In genomic region chr2L:16597798-16598737, dm6 we compare ENCODE assay signal across 1 fruit fly cellular context.
TF ChIP-seq lines count a peak whose summit lies in the region.

No protein-coding gene starts in this region.

TF ChIP-seq in whole organism, embryonic, 481 proteins besides CTCF, POLR2A, EP300 and RAD21 (continued from another document and continues in another):
- TF ChIP-seq zen (tag; optimal IDR thresholded peaks at IDR 0.05; lab: Kevin White, UChicago) (peak; percentile 47), CHES-1-like (GFP tag; optimal IDR thresholded peaks at IDR 0.05; lab: Kevin White, UChicago) (no peak), CG10959 (GFP tag; IDR thresholded peaks at IDR 0.05; lab: Robert Waterston, UW) (peak; percentile 16; the same call in 1 of the 2 replicates), Stat92E (GFP tag; optimal IDR thresholded peaks at IDR 0.05; lab: Kevin White, UChicago) (peak in 1 of 3 experiments; percentile 6), CG15073 (GFP tag; optimal IDR thresholded peaks at IDR 0.05; lab: Kevin White, UChicago) (no peak), ftz-f1 (GFP tag; optimal IDR thresholded peaks at IDR 0.05; lab: Kevin White, UChicago) (no peak), ken (GFP tag; IDR thresholded peaks at IDR 0.05; lab: Robert Waterston, UW) (no peak), gsb (GFP tag; IDR thresholded peaks at IDR 0.05; lab: Robert Waterston, UW) (no peak), sr (GFP tag; IDR thresholded peaks at IDR 0.05; lab: Robert Waterston, UW) (no peak), CG11723 (GFP tag; optimal IDR thresholded peaks at IDR 0.05; lab: Kevin White, UChicago) (peak; percentile 41), wdn (GFP tag; IDR thresholded peaks at IDR 0.05; lab: Robert Waterston, UW) (no peak), dan (GFP tag; IDR thresholded peaks at IDR 0.05; lab: Robert Waterston, UW) (no peak), unc-4 (GFP tag; IDR thresholded peaks at IDR 0.05; lab: Robert Waterston, UW; ENCODE audit: partially characterized antibody) (no peak), bab2 (GFP tag; optimal IDR thresholded peaks at IDR 0.05; lab: Kevin White, UChicago) (peak; percentile 34), lmd (GFP tag; IDR thresholded peaks at IDR 0.05; lab: Robert Waterston, UW) (peak; percentile 52; the same call in 1 of the 2 replicates), nmo (GFP tag; optimal IDR thresholded peaks at IDR 0.05; lab: Kevin White, UChicago) (peak; percentile 81), BEAF-32 (GFP tag; optimal IDR thresholded peaks at IDR 0.05; lab: Kevin White, UChicago) (no peak), B-H1 (GFP tag; IDR thresholded peaks at IDR 0.05; lab: Robert Waterston, UW) (no peak), CG12219 (GFP tag; optimal IDR thresholded peaks at IDR 0.05; lab: Kevin White, UChicago) (peak; percentile 60), CG6689 (GFP tag; IDR thresholded peaks at IDR 0.05; lab: Robert Waterston, UW) (peak; percentile 47), CG14710 (tag; optimal IDR thresholded peaks at IDR 0.05; lab: Kevin White, UChicago) (peak; percentile 52), eve (GFP tag; optimal IDR thresholded peaks at IDR 0.05; lab: Kevin White, UChicago) (peak in 1 of 2 experiments; percentile 47), cg (GFP tag; optimal IDR thresholded peaks at IDR 0.05; lab: Kevin White, UChicago) (no peak), stwl (tag; optimal IDR thresholded peaks at IDR 0.05; lab: Kevin White, UChicago) (peak; percentile 64), Ada2b (GFP tag; IDR thresholded peaks at IDR 0.05; lab: Robert Waterston, UW) (peak; percentile 41; the same call in 1 of the 2 replicates), amos (GFP tag; IDR thresholded peaks at IDR 0.05; lab: Robert Waterston, UW; ENCODE audit: partially characterized antibody) (no peak), bigmax (GFP tag; optimal IDR thresholded peaks at IDR 0.05; lab: Kevin White, UChicago) (no peak), esg (GFP tag; conservative IDR thresholded peaks at IDR 0.05; lab: Robert Waterston, UW) (peak; percentile 40; the same call in 1 of the 2 replicates), Gsc (GFP tag; IDR thresholded peaks at IDR 0.05; lab: Robert Waterston, UW) (no peak), tgo (GFP tag; IDR thresholded peaks at IDR 0.05; lab: Robert Waterston, UW) (no peak; the same call in 2 of the 3 replicates), Fer3 (tag; optimal IDR thresholded peaks at IDR 0.05; lab: Kevin White, UChicago) (no peak), Side (GFP tag; optimal IDR thresholded peaks at IDR 0.05; lab: Kevin White, UChicago) (no peak), CG2129 (GFP tag; IDR thresholded peaks at IDR 0.05; lab: Robert Waterston, UW; ENCODE audit: partially characterized antibody) (no peak), NFAT (GFP tag; IDR thresholded peaks at IDR 0.05; lab: Robert Waterston, UW) (no peak), CG15269 (tag; optimal IDR thresholded peaks at IDR 0.05; lab: Kevin White, UChicago) (peak; percentile 54), CG15514 (GFP tag; optimal IDR thresholded peaks at IDR 0.05; lab: Kevin White, UChicago) (no peak), dmrt99B (tag; optimal IDR thresholded peaks at IDR 0.05; lab: Kevin White, UChicago) (peak; percentile 53), kni (GFP tag; optimal IDR thresholded peaks at IDR 0.05; lab: Kevin White, UChicago) (no peak), Hmr (GFP tag; optimal IDR thresholded peaks at IDR 0.05; lab: Kevin White, UChicago) (no peak), CG1792 (GFP tag; optimal IDR thresholded peaks at IDR 0.05; lab: Kevin White, UChicago) (no peak), CG2889 (GFP tag; IDR thresholded peaks at IDR 0.05; lab: Robert Waterston, UW) (no peak), CG5953 (GFP tag; IDR thresholded peaks at IDR 0.05; lab: Robert Waterston, UW) (no peak), klu (GFP tag; IDR thresholded peaks at IDR 0.05; lab: Robert Waterston, UW) (no peak), lilli (GFP tag; optimal IDR thresholded peaks at IDR 0.05; lab: Kevin White, UChicago) (peak; percentile 10), CG10274 (GFP tag; optimal IDR thresholded peaks at IDR 0.05; lab: Kevin White, UChicago) (no peak), CG32772 (GFP tag; IDR thresholded peaks at IDR 0.05; lab: Robert Waterston, UW) (peak; percentile 47; the same call in 1 of the 2 replicates), Hr51 (GFP tag; optimal IDR thresholded peaks at IDR 0.05; lab: Kevin White, UChicago) (peak in 1 of 2 experiments; percentile 52), dmrt11E (tag; optimal IDR thresholded peaks at IDR 0.05; lab: Kevin White, UChicago) (peak; percentile 81), vvl (GFP tag; IDR thresholded peaks at IDR 0.05; lab: Robert Waterston, UW) (peak; percentile 72), CG10366 (GFP tag; IDR thresholded peaks at IDR 0.05; lab: Robert Waterston, UW) (peak; percentile 45), CG17328 (GFP tag; IDR thresholded peaks at IDR 0.05; lab: Robert Waterston, UW) (peak; percentile 70), chm (GFP tag; IDR thresholded peaks at IDR 0.05; lab: Robert Waterston, UW) (no peak; the same call in 1 of the 2 replicates), cas (GFP tag; IDR thresholded peaks at IDR 0.05; lab: Robert Waterston, UW) (no peak), Elba2 (GFP tag; optimal IDR thresholded peaks at IDR 0.05; lab: Kevin White, UChicago) (no peak), CG7839 (tag; optimal IDR thresholded peaks at IDR 0.05; lab: Kevin White, UChicago) (peak; percentile 66), CG15479 (GFP tag; optimal IDR thresholded peaks at IDR 0.05; lab: Kevin White, UChicago) (no peak), CG7556 (GFP tag; optimal IDR thresholded peaks at IDR 0.05; lab: Kevin White, UChicago) (peak; percentile 42), dati (GFP tag; IDR thresholded peaks at IDR 0.05; lab: Robert Waterston, UW) (no peak), CG3163 (GFP tag; optimal IDR thresholded peaks at IDR 0.05; lab: Kevin White, UChicago) (peak; percentile 17), Mrtf (GFP tag; IDR thresholded peaks at IDR 0.05; lab: Robert Waterston, UW) (peak; percentile 64; the same call in 2 of the 3 replicates), ac (GFP tag; optimal IDR thresholded peaks at IDR 0.05; lab: Kevin White, UChicago) (peak; percentile 49), az2 (GFP tag; optimal IDR thresholded peaks at IDR 0.05; lab: Kevin White, UChicago) (peak; percentile 69), grn (GFP tag; optimal IDR thresholded peaks at IDR 0.05; lab: Kevin White, UChicago) (no peak), disco-r (GFP tag; optimal IDR thresholded peaks at IDR 0.05; lab: Kevin White, UChicago) (no peak), ham (GFP tag; IDR thresholded peaks at IDR 0.05; lab: Robert Waterston, UW) (no peak), twi (tag; optimal IDR thresholded peaks at IDR 0.05; lab: Kevin White, UChicago) (peak; percentile 52), Dek (tag; optimal IDR thresholded peaks at IDR 0.05; lab: Kevin White, UChicago) (no peak), CG17612 (GFP tag; IDR thresholded peaks at IDR 0.05; lab: Robert Waterston, UW) (no peak), cato (GFP tag; optimal IDR thresholded peaks at IDR 0.05; lab: Kevin White, UChicago; ENCODE audit: borderline replicate concordance) (peak; percentile 16), CG9932 (GFP tag; IDR thresholded peaks at IDR 0.05; lab: Robert Waterston, UW) (no peak), peb (GFP tag; IDR thresholded peaks at IDR 0.05; lab: Robert Waterston, UW) (no peak), Tbp (GFP tag; optimal IDR thresholded peaks at IDR 0.05; lab: Kevin White, UChicago) (no peak), CG3065 (GFP tag; optimal IDR thresholded peaks at IDR 0.05; lab: Kevin White, UChicago) (peak; percentile 18), CG12744 (GFP tag; optimal IDR thresholded peaks at IDR 0.05; lab: Kevin White, UChicago) (no peak), Asciz (GFP tag; optimal IDR thresholded peaks at IDR 0.05; lab: Kevin White, UChicago) (peak; percentile 11), Oaz (GFP tag; IDR thresholded peaks at IDR 0.05; lab: Robert Waterston, UW) (no peak), CG11093 (GFP tag; IDR thresholded peaks at IDR 0.05; lab: Robert Waterston, UW) (no peak), Adf1 (GFP tag; IDR thresholded peaks at IDR 0.05; lab: Robert Waterston, UW) (no peak), jing (GFP tag; optimal IDR thresholded peaks at IDR 0.05; lab: Kevin White, UChicago) (peak; percentile 28), CG10267 (tag; optimal IDR thresholded peaks at IDR 0.05; lab: Kevin White, UChicago) (peak; percentile 37), Ssrp (tag; optimal IDR thresholded peaks at IDR 0.05; lab: Kevin White, UChicago) (peak; percentile 72), h (optimal IDR thresholded peaks at IDR 0.05; lab: Kevin White, UChicago) (no peak), CG7963 (GFP tag; IDR thresholded peaks at IDR 0.05; lab: Robert Waterston, UW; ENCODE audit: partially characterized antibody) (no peak), CG31388 (GFP tag; optimal IDR thresholded peaks at IDR 0.05; lab: Kevin White, UChicago) (no peak), Sox100B (GFP tag; optimal IDR thresholded peaks at IDR 0.05; lab: Kevin White, UChicago) (peak; percentile 18), Eip74EF (GFP tag; optimal IDR thresholded peaks at IDR 0.05; lab: Kevin White, UChicago) (peak in 1 of 2 experiments; percentile 31), CG4730 (GFP tag; IDR thresholded peaks at IDR 0.05; lab: Robert Waterston, UW) (0 out of 2 replicates have a peak, but pooled peaks have one; percentile 19), Taf1 (GFP tag; IDR thresholded peaks at IDR 0.05; lab: Robert Waterston, UW) (no peak), cwo (GFP tag; optimal IDR thresholded peaks at IDR 0.05; lab: Kevin White, UChicago) (no peak), Max (GFP tag; optimal IDR thresholded peaks at IDR 0.05; lab: Kevin White, UChicago) (no peak), HLH54F (GFP tag; optimal IDR thresholded peaks at IDR 0.05; lab: Kevin White, UChicago) (no peak), bsh (GFP tag; optimal IDR thresholded peaks at IDR 0.05; lab: Kevin White, UChicago) (peak; percentile 92 to 95), nom (GFP tag; optimal IDR thresholded peaks at IDR 0.05; lab: Kevin White, UChicago) (peak; percentile 87), CG2199 (GFP tag; IDR thresholded peaks at IDR 0.05; lab: Robert Waterston, UW) (no peak), fd102C (GFP tag; optimal IDR thresholded peaks at IDR 0.05; lab: Kevin White, UChicago) (no peak), br (optimal IDR thresholded peaks at IDR 0.05; lab: Kevin White, UChicago) (no peak), phol (tag; optimal IDR thresholded peaks at IDR 0.05; lab: Kevin White, UChicago) (peak; percentile 68), Optix (GFP tag; IDR thresholded peaks at IDR 0.05; lab: Robert Waterston, UW) (no peak; the same call in 1 of the 3 replicates), chn (GFP tag; optimal IDR thresholded peaks at IDR 0.05; lab: Kevin White, UChicago) (peak; percentile 23), rib (GFP tag; IDR thresholded peaks at IDR 0.05; lab: Robert Waterston, UW) (no peak), CG6175 (GFP tag; IDR thresholded peaks at IDR 0.05; lab: Robert Waterston, UW) (no peak), CG14965 (GFP tag; optimal IDR thresholded peaks at IDR 0.05; lab: Kevin White, UChicago; ENCODE audit: borderline replicate concordance) (no peak), Xbp1 (GFP tag; optimal IDR thresholded peaks at IDR 0.05; lab: Kevin White, UChicago) (peak; percentile 63), wek (GFP tag; optimal IDR thresholded peaks at IDR 0.05; lab: Kevin White, UChicago) (no peak), Rx (GFP tag; IDR thresholded peaks at IDR 0.05; lab: Robert Waterston, UW) (no peak; the same call in none of the 2 replicates), lab (GFP tag; optimal IDR thresholded peaks at IDR 0.05; lab: Kevin White, UChicago) (no peak), CG8944 (GFP tag; optimal IDR thresholded peaks at IDR 0.05; lab: Kevin White, UChicago) (peak; percentile 66), H2.0 (GFP tag; IDR thresholded peaks at IDR 0.05; lab: Robert Waterston, UW) (peak; percentile 40; the same call in 1 of the 2 replicates), CG6791 (GFP tag; IDR thresholded peaks at IDR 0.05; lab: Robert Waterston, UW; ENCODE audit: partially characterized antibody) (no peak), fru (optimal IDR thresholded peaks at IDR 0.05; lab: Kevin White, UChicago) (no peak), CG8924 (tag; optimal IDR thresholded peaks at IDR 0.05; lab: Kevin White, UChicago) (peak; percentile 64), unpg (GFP tag; optimal IDR thresholded peaks at IDR 0.05; lab: Kevin White, UChicago) (peak; percentile 79), psq (GFP tag; optimal IDR thresholded peaks at IDR 0.05; lab: Kevin White, UChicago) (no peak), CG17568 (GFP tag; optimal IDR thresholded peaks at IDR 0.05; lab: Kevin White, UChicago) (peak; percentile 34), salm (tag; optimal IDR thresholded peaks at IDR 0.05; lab: Kevin White, UChicago) (peak; percentile 42), CG13894 (tag; optimal IDR thresholded peaks at IDR 0.05; lab: Kevin White, UChicago) (no peak), gfzf (GFP tag; optimal IDR thresholded peaks at IDR 0.05; lab: Kevin White, UChicago) (no peak), CG11456 (GFP tag; IDR thresholded peaks at IDR 0.05; lab: Robert Waterston, UW) (no peak), CG6272 (GFP tag; IDR thresholded peaks at IDR 0.05; lab: Robert Waterston, UW) (no peak), CG1024 (GFP tag; IDR thresholded peaks at IDR 0.05; lab: Robert Waterston, UW) (peak; percentile 33; the same call in 1 of the 2 replicates), Vsx1 (GFP tag; optimal IDR thresholded peaks at IDR 0.05; lab: Kevin White, UChicago) (peak; percentile 4), Sry-δ (GFP tag; optimal IDR thresholded peaks at IDR 0.05; lab: Kevin White, UChicago) (peak; percentile 7), CG11398 (GFP tag; optimal IDR thresholded peaks at IDR 0.05; lab: Kevin White, UChicago) (no peak), Hr39 (optimal IDR thresholded peaks at IDR 0.05; lab: Kevin White, UChicago) (no peak), bowl (GFP tag; IDR thresholded peaks at IDR 0.05; lab: Robert Waterston, UW) (0 out of 2 replicates have a peak, but pooled peaks have one; percentile 16), grau (tag; optimal IDR thresholded peaks at IDR 0.05; lab: Kevin White, UChicago) (peak; percentile 63), pum (GFP tag; optimal IDR thresholded peaks at IDR 0.05; lab: Kevin White, UChicago) (peak; percentile 42), fd96Cb (tag; optimal IDR thresholded peaks at IDR 0.05; lab: Kevin White, UChicago) (peak; percentile 51), Blimp-1 (GFP tag; optimal IDR thresholded peaks at IDR 0.05; lab: Kevin White, UChicago) (peak; percentile 77), chif (GFP tag; optimal IDR thresholded peaks at IDR 0.05; lab: Kevin White, UChicago) (peak; percentile 76 to 77), CG16815 (GFP tag; optimal IDR thresholded peaks at IDR 0.05; lab: Kevin White, UChicago) (peak; percentile 2), nau (GFP tag; optimal IDR thresholded peaks at IDR 0.05; lab: Kevin White, UChicago) (no peak), D (optimal IDR thresholded peaks at IDR 0.05; lab: Kevin White, UChicago) (no peak), D (GFP tag; optimal IDR thresholded peaks at IDR 0.05; lab: Kevin White, UChicago) (peak; percentile 7)
